Fruit fly (Drosophila melanogaster) whole organism, embryonic: ENCODE measurements around the gene CG9795.

Source experiments
- Aef1 ChIP-seq: fragments of 200-800 bp; sonication (Bioruptor generic); IDR thresholded peaks from 3 replicates; pipeline ENCODE4 v1.3.6; 2022; ENCODE audit warnings: missing biosample characterization, missing genetic modification characterization
- CG10209 ChIP-seq: fragments of 200-800 bp; sonication (Bioruptor generic); optimal IDR thresholded peaks from 3 replicates; lab custom pipeline; 2017; ENCODE audit warnings: missing biosample characterization, mild to moderate bottlenecking, missing genetic modification characterization, missing genetic modification reagents
- CG10274 ChIP-seq: fragments of 200-800 bp; sonication (Bioruptor generic); optimal IDR thresholded peaks from 3 replicates; lab custom pipeline; 2017; ENCODE audit warnings: missing biosample characterization, mild to moderate bottlenecking, missing genetic modification characterization
- CG14710 ChIP-seq: fragments of 200-800 bp; sonication (Bioruptor generic); optimal IDR thresholded peaks from 3 replicates; lab custom pipeline; 2019; ENCODE audit warnings: missing biosample characterization, mild to moderate bottlenecking, missing genetic modification characterization, moderate library complexity
- CG15011 ChIP-seq: fragments of 200-800 bp; sonication (Bioruptor generic); optimal IDR thresholded peaks from 3 replicates; lab custom pipeline; 2018; ENCODE audit warnings: missing biosample characterization, mild to moderate bottlenecking, missing genetic modification characterization
- CG1529 ChIP-seq: fragments of 200-800 bp; sonication (Bioruptor generic); optimal IDR thresholded peaks from 3 replicates; lab custom pipeline; 2018; ENCODE audit warnings: missing biosample characterization, missing genetic modification characterization
- CG16815 ChIP-seq: fragments of 200-800 bp; sonication (Bioruptor generic); optimal IDR thresholded peaks from 3 replicates; lab custom pipeline; 2017; ENCODE audit warnings: missing biosample characterization, mild to moderate bottlenecking, missing genetic modification characterization
- CG18262 ChIP-seq: fragments of 200-800 bp; optimal IDR thresholded peaks from 3 replicates; lab custom pipeline; 2019; ENCODE audit warnings: missing biosample characterization, mild to moderate bottlenecking, missing genetic modification characterization, moderate library complexity
- CG2129 ChIP-seq: fragments of 200-800 bp; sonication (Bioruptor generic); IDR thresholded peaks from 2 replicates; pipeline ENCODE4 v1.3.6; 2022; ENCODE audit warnings: missing biosample characterization, missing genetic modification characterization; ENCODE audit not compliant: partially characterized antibody
- CG2202 ChIP-seq: fragments of 200-800 bp; sonication (Bioruptor generic); optimal IDR thresholded peaks from 2 replicates; lab custom pipeline; 2018; ENCODE audit warnings: missing biosample characterization, mild to moderate bottlenecking, missing genetic modification characterization
- CG2889 ChIP-seq: fragments of 200-800 bp; sonication (Bioruptor generic); IDR thresholded peaks from 3 replicates; pipeline ENCODE4 v1.3.6; 2022; ENCODE audit warnings: missing biosample characterization, missing genetic modification characterization
- CG32772 ChIP-seq: fragments of 200-800 bp; sonication (Bioruptor generic); IDR thresholded peaks from 2 replicates; pipeline ENCODE4 v1.3.6; 2022; ENCODE audit warnings: missing biosample characterization, missing genetic modification characterization
- CG42726 ChIP-seq: fragments of 200-800 bp; sonication (Bioruptor generic); IDR thresholded peaks from 2 replicates; pipeline ENCODE4 v1.3.6; 2022; ENCODE audit warnings: missing biosample characterization, missing genetic modification characterization; ENCODE audit not compliant: partially characterized antibody
- CG6854 ChIP-seq: fragments of 200-800 bp; sonication (Bioruptor generic); optimal IDR thresholded peaks from 3 replicates; lab custom pipeline; 2017; ENCODE audit warnings: missing biosample characterization, mild to moderate bottlenecking, missing genetic modification characterization
- CG7357 ChIP-seq: fragments of 200-800 bp; sonication (Bioruptor generic); IDR thresholded peaks from 3 replicates; pipeline ENCODE4 v1.3.6; 2022; ENCODE audit warnings: missing biosample characterization, missing genetic modification characterization
- CG9609 ChIP-seq: fragments of 200-800 bp; sonication (Bioruptor generic); optimal IDR thresholded peaks from 3 replicates; lab custom pipeline; 2016; ENCODE audit warnings: missing biosample characterization, missing genetic modification characterization
- Chrac-16 ChIP-seq: fragments of 200-800 bp; sonication (Bioruptor generic); optimal IDR thresholded peaks from 3 replicates; lab custom pipeline; 2016; ENCODE audit warnings: missing biosample characterization, missing genetic modification characterization
- Dfd ChIP-seq, 2 experiments: fragments of >200 bp; optimal IDR thresholded peaks; 2 replicates each; lab custom pipeline; 2017; ENCODE audit warnings: missing biosample characterization in 2 of 2, missing genetic modification characterization in 2 of 2
- Doc3 ChIP-seq: fragments of 200-800 bp; sonication (Bioruptor generic); IDR thresholded peaks from 3 replicates; pipeline ENCODE4 v1.3.6; 2022; ENCODE audit warnings: missing biosample characterization, missing genetic modification characterization; ENCODE audit not compliant: partially characterized antibody
- Fer1 ChIP-seq: fragments of 200-800 bp; sonication (Bioruptor generic); optimal IDR thresholded peaks from 2 replicates; lab custom pipeline; 2017; ENCODE audit warnings: missing biosample characterization, mild to moderate bottlenecking, missing genetic modification characterization
- GATAe ChIP-seq: fragments of 200-800 bp; sonication (Bioruptor generic); conservative IDR thresholded peaks from 2 replicates; pipeline ENCODE4 v1.3.6; 2022; ENCODE audit warnings: missing biosample characterization, missing genetic modification characterization
- HLH3B ChIP-seq: fragments of 200-800 bp; sonication (Bioruptor generic); IDR thresholded peaks from 2 replicates; pipeline ENCODE4 v1.3.6; 2022; ENCODE audit warnings: missing biosample characterization, missing genetic modification characterization
- Hand ChIP-seq: fragments of 200-800 bp; sonication (Bioruptor generic); optimal IDR thresholded peaks from 2 replicates; lab custom pipeline; 2017; ENCODE audit warnings: mild to moderate bottlenecking, missing biosample characterization, missing genetic modification reagents, missing genetic modification characterization
- Hey ChIP-seq: fragments of 200-800 bp; sonication (Bioruptor generic); optimal IDR thresholded peaks from 3 replicates; lab custom pipeline; 2018; ENCODE audit warnings: missing biosample characterization, mild to moderate bottlenecking, missing genetic modification characterization
- NfI ChIP-seq: fragments of 200-800 bp; sonication (Bioruptor generic); optimal IDR thresholded peaks from 3 replicates; lab custom pipeline; 2018; ENCODE audit warnings: missing biosample characterization, mild to moderate bottlenecking, missing genetic modification characterization, moderate library complexity
- Opbp ChIP-seq: fragments of 200-800 bp; sonication (Bioruptor generic); IDR thresholded peaks from 3 replicates; pipeline ENCODE4 v1.3.6; 2022; ENCODE audit warnings: missing biosample characterization, missing genetic modification characterization; ENCODE audit not compliant: partially characterized antibody
- Ravus ChIP-seq: fragments of 200-800 bp; sonication (Bioruptor generic); IDR thresholded peaks from 2 replicates; pipeline ENCODE4 v1.3.6; 2022; ENCODE audit warnings: missing biosample characterization, missing genetic modification characterization
- Rx ChIP-seq: fragments of 200-800 bp; sonication (Bioruptor generic); IDR thresholded peaks from 2 replicates; pipeline ENCODE4 v1.3.6; 2022; ENCODE audit warnings: missing biosample characterization, missing genetic modification characterization
- Sin3A ChIP-seq: fragments of >200 bp; optimal IDR thresholded peaks from 2 replicates; lab custom pipeline; 2018
- Xrp1 ChIP-seq: fragments of 200-800 bp; sonication (Bioruptor generic); IDR thresholded peaks from 2 replicates; pipeline ENCODE4 v1.3.6; 2022; ENCODE audit warnings: missing biosample characterization, missing genetic modification characterization
- aop ChIP-seq: fragments of 200-800 bp; sonication (Bioruptor generic); IDR thresholded peaks from 2 replicates; pipeline ENCODE4 v1.3.6; 2022; ENCODE audit warnings: missing biosample characterization, missing genetic modification characterization
- bab2 ChIP-seq: fragments of 200-800 bp; sonication (Bioruptor generic); optimal IDR thresholded peaks from 2 replicates; lab custom pipeline; 2016; ENCODE audit warnings: missing biosample characterization, missing genetic modification characterization
- bowl ChIP-seq: fragments of 200-800 bp; sonication (Bioruptor generic); IDR thresholded peaks from 2 replicates; pipeline ENCODE4 v1.3.6; 2022; ENCODE audit warnings: missing biosample characterization, missing genetic modification characterization
- chif ChIP-seq, 2 experiments: fragments of 200-800 bp; sonication (Bioruptor generic); optimal IDR thresholded peaks; 3 replicates each; lab custom pipeline; 2016; ENCODE audit warnings: missing biosample characterization in 2 of 2, missing genetic modification characterization in 2 of 2
- dmrt11E ChIP-seq: fragments of 200-800 bp; sonication (Bioruptor generic); optimal IDR thresholded peaks from 3 replicates; lab custom pipeline; 2018; ENCODE audit warnings: missing biosample characterization, mild to moderate bottlenecking, missing genetic modification characterization, moderate library complexity
- eyg ChIP-seq: fragments of 200-800 bp; sonication (Bioruptor generic); optimal IDR thresholded peaks from 3 replicates; lab custom pipeline; 2016; ENCODE audit warnings: missing biosample characterization, missing genetic modification characterization
- fu2 ChIP-seq: fragments of 200-800 bp; sonication (Bioruptor generic); optimal IDR thresholded peaks from 2 replicates; lab custom pipeline; 2016; ENCODE audit warnings: missing biosample characterization, missing genetic modification characterization
- gcm ChIP-seq: fragments of 200-800 bp; sonication (Bioruptor generic); optimal IDR thresholded peaks from 2 replicates; lab custom pipeline; 2019; ENCODE audit warnings: missing biosample characterization, mild to moderate bottlenecking, missing genetic modification characterization, moderate library complexity
- gcm2 ChIP-seq: fragments of 200-800 bp; sonication (Bioruptor generic); optimal IDR thresholded peaks from 2 replicates; lab custom pipeline; 2016; ENCODE audit warnings: missing biosample characterization, missing genetic modification characterization
- jing ChIP-seq: fragments of 200-800 bp; sonication (Bioruptor generic); optimal IDR thresholded peaks from 2 replicates; lab custom pipeline; 2018; ENCODE audit warnings: missing biosample characterization, mild to moderate bottlenecking, missing genetic modification characterization
- lov ChIP-seq, 2 experiments: fragments of 200-800 bp in 1 of 2; fragments of >200 bp in 1 of 2; sonication (Bioruptor generic) in 1 of 2; IDR thresholded peaks in 1 of 2; optimal IDR thresholded peaks in 1 of 2; 2 replicates in 1 of 2; 3 replicates in 1 of 2; pipeline versions ENCODE4 v1.3.6 to Lab custom; 2017 to 2022; ENCODE audit warnings: missing biosample characterization in 1 of 2, missing genetic modification characterization in 1 of 2
- luna ChIP-seq: fragments of 200-800 bp; sonication (Bioruptor generic); optimal IDR thresholded peaks from 2 replicates; lab custom pipeline; 2016; ENCODE audit warnings: missing biosample characterization, missing genetic modification characterization
- mirr ChIP-seq: fragments of 200-800 bp; sonication (Bioruptor generic); optimal IDR thresholded peaks from 3 replicates; lab custom pipeline; 2018; ENCODE audit warnings: missing biosample characterization, mild to moderate bottlenecking, missing genetic modification characterization
- mld ChIP-seq: fragments of 200-800 bp; sonication (Bioruptor generic); IDR thresholded peaks from 3 replicates; pipeline ENCODE4 v1.3.6; 2022; ENCODE audit warnings: missing biosample characterization, missing genetic modification characterization; ENCODE audit not compliant: partially characterized antibody
- oc ChIP-seq: fragments of 200-800 bp; sonication (Bioruptor generic); optimal IDR thresholded peaks from 2 replicates; lab custom pipeline; 2018; ENCODE audit warnings: missing biosample characterization, mild to moderate bottlenecking, missing genetic modification characterization, moderate library complexity
- schlank ChIP-seq: fragments of 200-800 bp; sonication (Bioruptor generic); optimal IDR thresholded peaks from 2 replicates; lab custom pipeline; 2018; ENCODE audit warnings: missing biosample characterization, mild to moderate bottlenecking, missing genetic modification characterization
- trh ChIP-seq: fragments of 200-800 bp; sonication (Bioruptor generic); optimal IDR thresholded peaks from 2 replicates; lab custom pipeline; 2016; ENCODE audit warnings: missing biosample characterization, missing genetic modification characterization
- tx ChIP-seq: fragments of 200-800 bp; sonication (Bioruptor generic); optimal IDR thresholded peaks from 2 replicates; lab custom pipeline; 2016; ENCODE audit warnings: missing biosample characterization, missing genetic modification characterization
- wor ChIP-seq: fragments of 200-800 bp; sonication (Bioruptor generic); IDR thresholded peaks from 2 replicates; pipeline ENCODE4 v1.3.6; 2022; ENCODE audit warnings: missing biosample characterization, missing genetic modification characterization
- zfh2 ChIP-seq: fragments of 200-800 bp; sonication (Bioruptor generic); optimal IDR thresholded peaks from 2 replicates; lab custom pipeline; 2016; ENCODE audit warnings: missing biosample characterization, missing genetic modification characterization

Gene CG9795

dm6 chr3R:4311067-4311723, 8.3 kb upstream of the CG9795 start, which contains the start of gene Suv3 (continued):
- TF ChIP-seq CG10274 = no peak
- no peak for TF ChIP-seq Rx (GFP tag; lab: Robert Waterston, UW)
- no peak for TF ChIP-seq oc (tag; lab: Kevin White, UChicago)
- TF ChIP-seq Doc3 (GFP tag; lab: Robert Waterston, UW) = peak; percentile 25; the same call in 1 of the 3 replicates
- TF ChIP-seq CG16815 (GFP tag; lab: Kevin White, UChicago) = peak; percentile 22
- no peak for TF ChIP-seq Dfd (GFP tag; optimal IDR thresholded peaks at IDR 0.05; lab: Kevin White, UChicago)
- no peak for TF ChIP-seq CG9609 (GFP tag; lab: Kevin White, UChicago)
- no peak for TF ChIP-seq wor (GFP tag; lab: Robert Waterston, UW)
- no peak for TF ChIP-seq CG2889 (GFP tag; lab: Robert Waterston, UW)
- TF ChIP-seq CG1529 (GFP tag; lab: Kevin White, UChicago) = no peak
- no peak for TF ChIP-seq chif (GFP tag; optimal IDR thresholded peaks at IDR 0.05; lab: Kevin White, UChicago)
- TF ChIP-seq CG15011 (GFP tag; lab: Kevin White, UChicago) = no peak
- TF ChIP-seq Ravus (GFP tag; lab: Robert Waterston, UW) = no peak
- TF ChIP-seq Hey (tag; lab: Kevin White, UChicago) = no peak
- TF ChIP-seq Fer1 (GFP tag; lab: Kevin White, UChicago) = no peak
- TF ChIP-seq CG42726 (GFP tag; lab: Robert Waterston, UW) = no peak
- TF ChIP-seq lov (optimal IDR thresholded peaks at IDR 0.05; lab: Kevin White, UChicago) = no peak
- TF ChIP-seq lov (GFP tag; IDR thresholded peaks at IDR 0.05; lab: Robert Waterston, UW) = no peak
- TF ChIP-seq CG2129 (GFP tag; lab: Robert Waterston, UW) = no peak
- TF ChIP-seq fu2 (GFP tag; lab: Kevin White, UChicago) = no peak
- TF ChIP-seq CG6854 = no peak
- no peak for TF ChIP-seq CG32772 (GFP tag; lab: Robert Waterston, UW)
- 0 out of 3 replicates have a peak, but pooled peaks have one; percentile 40 for TF ChIP-seq CG7357 (GFP tag; lab: Robert Waterston, UW)
- no peak for TF ChIP-seq CG2202 (tag; lab: Kevin White, UChicago)
- peak; percentile 10 for TF ChIP-seq zfh2 (GFP tag; lab: Kevin White, UChicago)
- peak; percentile 70 for TF ChIP-seq CG18262 (tag; lab: Kevin White, UChicago)
- TF ChIP-seq trh (GFP tag; lab: Kevin White, UChicago) = no peak
- no peak for TF ChIP-seq GATAe
- peak; percentile 41 for TF ChIP-seq Xrp1 (GFP tag; lab: Robert Waterston, UW)
- TF ChIP-seq CG14710 (tag; lab: Kevin White, UChicago) = peak; percentile 44
- no peak for TF ChIP-seq Hand (GFP tag; lab: Kevin White, UChicago)
- TF ChIP-seq gcm2 (GFP tag; lab: Kevin White, UChicago) = no peak
- TF ChIP-seq Chrac-16 (GFP tag; lab: Kevin White, UChicago) = no peak
- no peak for TF ChIP-seq Aef1
- TF ChIP-seq bowl = no peak
- no peak for TF ChIP-seq jing
- TF ChIP-seq Opbp (GFP tag; lab: Robert Waterston, UW) = 0 out of 3 replicates have a peak, but pooled peaks have one; percentile 37
- no peak for TF ChIP-seq mirr
- no peak for TF ChIP-seq eyg (GFP tag; lab: Kevin White, UChicago)
- TF ChIP-seq NfI = peak; percentile 20
- peak; percentile 17 for TF ChIP-seq CG10209 (GFP tag; lab: Kevin White, UChicago)
- TF ChIP-seq gcm (GFP tag; lab: Kevin White, UChicago) = no peak
- TF ChIP-seq tx (GFP tag; lab: Kevin White, UChicago) = no peak
- no peak for TF ChIP-seq luna (GFP tag; lab: Kevin White, UChicago)
- TF ChIP-seq mld (GFP tag; lab: Robert Waterston, UW) = no peak
- peak; percentile 45 for TF ChIP-seq dmrt11E (tag; lab: Kevin White, UChicago)
- peak; percentile 14 for TF ChIP-seq Sin3A (lab: Kevin White, UChicago)
- no peak for TF ChIP-seq aop (GFP tag; lab: Robert Waterston, UW)
- no peak for TF ChIP-seq bab2 (GFP tag; lab: Kevin White, UChicago)
- no peak for TF ChIP-seq schlank (tag; lab: Kevin White, UChicago)
- peak; percentile 45; the same call in 1 of the 2 replicates for TF ChIP-seq HLH3B
